Worm (Caenorhabditis elegans): Measurements from ENCODE around the gene eef-1A.2.

DNA sequence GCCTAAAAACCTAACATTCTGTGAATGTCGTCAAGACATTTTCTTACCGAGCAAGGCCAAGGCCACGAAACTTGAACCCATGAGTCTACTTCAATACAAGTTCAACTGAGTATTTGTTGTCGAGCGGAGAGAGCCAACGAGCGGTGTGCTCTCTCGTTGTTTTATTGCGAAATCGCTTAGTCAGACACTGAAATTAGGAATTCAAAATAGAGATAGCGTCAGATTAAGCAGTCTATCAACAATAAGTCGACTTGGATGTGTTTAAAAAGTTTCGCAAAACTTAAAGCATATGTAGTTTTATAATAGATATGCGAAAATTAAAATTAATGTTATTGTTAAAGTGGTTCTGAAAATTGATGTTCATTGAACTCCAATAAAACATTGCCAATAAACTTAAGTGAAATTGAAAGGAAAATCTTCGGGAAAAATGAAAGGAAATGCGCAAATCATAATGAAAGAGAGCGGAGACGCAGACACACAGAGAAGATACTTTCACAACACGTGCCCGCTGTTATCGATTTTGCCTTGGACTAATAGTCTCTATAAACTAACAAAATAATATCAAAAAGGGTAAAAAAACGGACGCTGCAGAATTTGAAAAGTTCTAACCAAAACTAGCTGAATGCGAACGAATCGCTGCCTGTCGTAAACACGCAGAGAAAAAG, 29.9 kb upstream of the eef-1A.2 start, which contains the start of gene ZK154.6:
- TF ChIP-seq elt-2 (tag; optimal IDR thresholded peaks at IDR 0.05) (no peak), nhr-11 (tag; optimal IDR thresholded peaks at IDR 0.05) (no peak), egl-27 (tag; optimal IDR thresholded peaks at IDR 0.05) (no peak), daf-12 (tag; optimal IDR thresholded peaks at IDR 0.05) (no peak), nhr-237 (tag; optimal IDR thresholded peaks at IDR 0.05) (no peak), nhr-28 (tag; optimal IDR thresholded peaks at IDR 0.05) (no peak)

Measured in whole organism, L3 larva.